Worm (Caenorhabditis elegans) whole organism, late embryonic: Measurements from ENCODE around the gene pes-9.

Source experiments
- C08G9.2 ChIP-seq: sonication (generic microtip); optimal IDR thresholded peaks from 2 replicates; lab custom pipeline; 2016; ENCODE audit warnings: mild to moderate bottlenecking, missing genetic modification characterization, moderate library complexity, missing compliant biosample characterization
- C38D4.7 ChIP-seq: fragments of 200-800 bp; sonication (Bioruptor generic); optimal IDR thresholded peaks from 2 replicates; lab custom pipeline; 2018; ENCODE audit warnings: mild to moderate bottlenecking, missing genetic modification characterization, moderate library complexity, missing compliant biosample characterization
- F13H6.1 ChIP-seq: sonication (generic microtip); optimal IDR thresholded peaks from 2 replicates; lab custom pipeline; 2016; ENCODE audit warnings: missing genetic modification characterization, missing compliant biosample characterization
- K02D7.2 ChIP-seq: sonication (generic microtip); optimal IDR thresholded peaks from 2 replicates; lab custom pipeline; 2017; ENCODE audit warnings: mild to moderate bottlenecking, missing genetic modification characterization, missing compliant biosample characterization
- T23F11.4 ChIP-seq: fragments of 200-800 bp; sonication (Bioruptor generic); optimal IDR thresholded peaks from 2 replicates; lab custom pipeline; 2018; ENCODE audit warnings: mild to moderate bottlenecking, missing genetic modification characterization, missing compliant biosample characterization
- Y22D7AL.16 ChIP-seq: sonication (generic microtip); optimal IDR thresholded peaks from 2 replicates; lab custom pipeline; 2016; ENCODE audit warnings: missing genetic modification characterization, missing compliant biosample characterization
- ahr-1 ChIP-seq: sonication (generic microtip); optimal IDR thresholded peaks from 2 replicates; lab custom pipeline; 2016; ENCODE audit warnings: missing genetic modification characterization, missing compliant biosample characterization
- ceh-18 ChIP-seq: sonication (generic microtip); optimal IDR thresholded peaks from 2 replicates; lab custom pipeline; 2016; ENCODE audit warnings: missing genetic modification characterization, missing compliant biosample characterization
- ceh-19 ChIP-seq: fragments of 200-800 bp; sonication (Bioruptor generic); optimal IDR thresholded peaks from 2 replicates; lab custom pipeline; 2018; ENCODE audit warnings: mild to moderate bottlenecking, missing genetic modification characterization, missing compliant biosample characterization
- ceh-2 ChIP-seq: sonication (generic microtip); optimal IDR thresholded peaks from 2 replicates; lab custom pipeline; 2016; ENCODE audit warnings: missing genotype, missing genetic modification characterization, missing compliant biosample characterization
- ceh-22 ChIP-seq: sonication (generic microtip); optimal IDR thresholded peaks from 2 replicates; lab custom pipeline; 2017; ENCODE audit warnings: missing biosample characterization, missing genetic modification characterization
- ceh-31 ChIP-seq: sonication (generic microtip); optimal IDR thresholded peaks from 2 replicates; lab custom pipeline; 2016; ENCODE audit warnings: missing genetic modification characterization, missing compliant biosample characterization
- ceh-45 ChIP-seq: fragments of 200-800 bp; sonication (Bioruptor generic); IDR thresholded peaks from 2 replicates; pipeline ENCODE4 v1.3.6; 2022; ENCODE audit warnings: missing genetic modification reagents, missing genetic modification characterization, missing compliant biosample characterization
- ceh-48 ChIP-seq: sonication (generic microtip); optimal IDR thresholded peaks from 2 replicates; lab custom pipeline; 2016; ENCODE audit warnings: missing genetic modification characterization, inconsistent platforms, missing compliant biosample characterization
- ceh-6 ChIP-seq: fragments of 200-800 bp; sonication (Bioruptor generic); optimal IDR thresholded peaks from 2 replicates; lab custom pipeline; 2018; ENCODE audit warnings: mild to moderate bottlenecking, missing genetic modification characterization, missing compliant biosample characterization
- elt-2 ChIP-seq: sonication (generic microtip); optimal IDR thresholded peaks from 2 replicates; lab custom pipeline; 2016; ENCODE audit warnings: missing genetic modification reagents, missing genetic modification characterization, missing compliant biosample characterization
- eyg-1 ChIP-seq: sonication (generic microtip); optimal IDR thresholded peaks from 2 replicates; lab custom pipeline; 2016; ENCODE audit warnings: missing genotype, missing genetic modification characterization, missing compliant biosample characterization
- hlh-13 ChIP-seq: fragments of 200-800 bp; sonication (Bioruptor generic); optimal IDR thresholded peaks from 2 replicates; lab custom pipeline; 2018; ENCODE audit warnings: mild to moderate bottlenecking, missing genetic modification characterization, missing compliant biosample characterization
- hlh-8 ChIP-seq: sonication (generic microtip); optimal IDR thresholded peaks from 2 replicates; lab custom pipeline; 2016; ENCODE audit warnings: missing genotype, missing genetic modification characterization, missing compliant biosample characterization
- madf-2 ChIP-seq: sonication (generic microtip); optimal IDR thresholded peaks from 2 replicates; lab custom pipeline; 2017; ENCODE audit warnings: missing genetic modification characterization, missing compliant biosample characterization
- mec-3 ChIP-seq: sonication (generic microtip); optimal IDR thresholded peaks from 2 replicates; lab custom pipeline; 2016; ENCODE audit warnings: borderline replicate concordance, missing genetic modification characterization, missing compliant biosample characterization
- nfya-1 ChIP-seq: sonication (generic microtip); optimal IDR thresholded peaks from 2 replicates; lab custom pipeline; 2017; ENCODE audit warnings: missing genetic modification characterization, mild to moderate bottlenecking, missing compliant biosample characterization, antibody characterized with exemption, moderate library complexity
- nhr-11 ChIP-seq: fragments of 150-350 bp; optimal IDR thresholded peaks from 2 replicates; lab custom pipeline; 2014; ENCODE audit warnings: missing biosample characterization, missing genetic modification characterization
- nhr-232 ChIP-seq: sonication (generic microtip); optimal IDR thresholded peaks from 2 replicates; lab custom pipeline; 2016; ENCODE audit warnings: missing genetic modification characterization, missing compliant biosample characterization
- odd-2 ChIP-seq: sonication (generic microtip); optimal IDR thresholded peaks from 2 replicates; lab custom pipeline; 2017; ENCODE audit warnings: antibody characterized with exemption, mild to moderate bottlenecking, missing genetic modification characterization, missing compliant biosample characterization
- pag-3 ChIP-seq: sonication (generic microtip); optimal IDR thresholded peaks from 2 replicates; lab custom pipeline; 2016; ENCODE audit warnings: missing compliant biosample characterization, missing genetic modification characterization, borderline replicate concordance
- pax-1 ChIP-seq: fragments of 150-350 bp; optimal IDR thresholded peaks from 2 replicates; lab custom pipeline; 2014; ENCODE audit warnings: missing biosample characterization, missing genetic modification characterization
- pha-2 ChIP-seq: sonication (generic microtip); optimal IDR thresholded peaks from 2 replicates; lab custom pipeline; 2017; ENCODE audit warnings: mild to moderate bottlenecking, missing genetic modification characterization, missing compliant biosample characterization
- pha-4 ChIP-seq: fragments of 150-350 bp; optimal IDR thresholded peaks from 2 replicates; lab custom pipeline; 2018; ENCODE audit warnings: missing biosample characterization, missing genetic modification reagents, missing genetic modification characterization
- pqm-1 ChIP-seq: sonication (generic microtip); optimal IDR thresholded peaks from 2 replicates; lab custom pipeline; 2016; ENCODE audit warnings: missing genetic modification characterization, missing compliant biosample characterization
- sox-4 ChIP-seq: sonication (generic microtip); optimal IDR thresholded peaks from 2 replicates; lab custom pipeline; 2017; ENCODE audit warnings: mild to moderate bottlenecking, missing genetic modification characterization, inconsistent platforms, missing compliant biosample characterization
- tbx-7 ChIP-seq: sonication (generic microtip); optimal IDR thresholded peaks from 2 replicates; lab custom pipeline; 2016; ENCODE audit warnings: missing genotype, missing genetic modification characterization, missing compliant biosample characterization
- unc-3 ChIP-seq, 2 experiments: fragments of 200-800 bp in 1 of 2; sonication (Bioruptor generic) in 1 of 2; sonication (generic microtip) in 1 of 2; conservative IDR thresholded peaks in 1 of 2; optimal IDR thresholded peaks in 1 of 2; 2 replicates each; pipeline versions ENCODE4 v1.3.6 to Lab custom; 2016 to 2022; ENCODE audit warnings: missing compliant biosample characterization in 2 of 2, missing genetic modification characterization in 2 of 2, missing genetic modification reagents in 1 of 2
- unc-86 ChIP-seq: sonication (generic microtip); optimal IDR thresholded peaks from 2 replicates; lab custom pipeline; 2016; ENCODE audit warnings: missing genetic modification characterization, missing compliant biosample characterization
- ztf-16 ChIP-seq: sonication (generic microtip); optimal IDR thresholded peaks from 2 replicates; lab custom pipeline; 2017; ENCODE audit warnings: missing genetic modification characterization, missing compliant biosample characterization

The pes-9 gene

DNA sequence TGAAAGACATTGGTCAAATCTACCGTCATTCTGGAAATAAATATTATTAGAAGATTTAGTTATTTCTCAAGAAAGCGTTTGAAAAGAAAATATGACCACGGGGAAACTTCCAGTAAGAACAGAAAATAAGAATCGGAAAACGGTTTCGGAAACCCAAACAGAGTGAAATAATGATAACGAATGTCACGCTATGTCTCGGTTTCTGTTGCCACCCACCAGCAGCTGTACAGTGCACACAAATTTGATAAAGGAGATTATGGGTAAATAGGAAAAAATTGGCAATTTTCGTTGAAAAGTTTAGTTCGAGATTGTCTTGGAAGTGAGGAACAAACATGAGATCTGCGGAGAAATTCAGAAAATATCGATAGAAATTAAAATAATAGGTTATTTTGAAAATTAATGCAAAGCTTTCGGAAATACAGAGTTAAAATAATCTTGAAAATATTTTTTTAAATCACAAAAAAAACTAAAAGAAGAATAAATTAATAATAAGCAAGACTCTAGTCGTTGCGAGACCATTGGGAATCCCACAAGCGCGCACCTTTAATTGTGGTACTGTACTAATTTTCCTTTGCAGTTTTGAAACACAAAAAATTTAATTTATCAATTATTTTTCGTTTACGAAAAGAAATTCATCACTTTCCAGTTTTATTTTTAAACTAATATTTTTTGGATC is at the start of gene pes-9:
pes-9 (minus strand) TSS at position 30 of the 676 bp plus-strand sequence.
- TF ChIP-seq ceh-6 (GFP tag; lab: Kevin White, UChicago) = no peak
- TF ChIP-seq T23F11.4 = no peak
- TF ChIP-seq ceh-19 (GFP tag; lab: Kevin White, UChicago) = no peak
- TF ChIP-seq unc-86 (tag; lab: Kevin White, UChicago) = no peak
- TF ChIP-seq pag-3 (tag; lab: Kevin White, UChicago) = no peak
- no peak for TF ChIP-seq Y22D7AL.16 (tag; lab: Kevin White, UChicago)
- TF ChIP-seq nhr-232 = no peak
- TF ChIP-seq ztf-16 (tag; lab: Kevin White, UChicago) = no peak
- no peak for TF ChIP-seq hlh-13
- no peak for TF ChIP-seq sox-4
- TF ChIP-seq pax-1 (tag; lab: Kevin White, UChicago) = no peak
- TF ChIP-seq ceh-48 (tag; lab: Kevin White, UChicago) = no peak
- no peak for TF ChIP-seq pha-2 (tag; lab: Kevin White, UChicago)
- TF ChIP-seq ceh-18 = no peak
- no peak for TF ChIP-seq odd-2
- no peak for TF ChIP-seq pha-4
- TF ChIP-seq K02D7.2 (tag; lab: Kevin White, UChicago) = no peak

DNA sequence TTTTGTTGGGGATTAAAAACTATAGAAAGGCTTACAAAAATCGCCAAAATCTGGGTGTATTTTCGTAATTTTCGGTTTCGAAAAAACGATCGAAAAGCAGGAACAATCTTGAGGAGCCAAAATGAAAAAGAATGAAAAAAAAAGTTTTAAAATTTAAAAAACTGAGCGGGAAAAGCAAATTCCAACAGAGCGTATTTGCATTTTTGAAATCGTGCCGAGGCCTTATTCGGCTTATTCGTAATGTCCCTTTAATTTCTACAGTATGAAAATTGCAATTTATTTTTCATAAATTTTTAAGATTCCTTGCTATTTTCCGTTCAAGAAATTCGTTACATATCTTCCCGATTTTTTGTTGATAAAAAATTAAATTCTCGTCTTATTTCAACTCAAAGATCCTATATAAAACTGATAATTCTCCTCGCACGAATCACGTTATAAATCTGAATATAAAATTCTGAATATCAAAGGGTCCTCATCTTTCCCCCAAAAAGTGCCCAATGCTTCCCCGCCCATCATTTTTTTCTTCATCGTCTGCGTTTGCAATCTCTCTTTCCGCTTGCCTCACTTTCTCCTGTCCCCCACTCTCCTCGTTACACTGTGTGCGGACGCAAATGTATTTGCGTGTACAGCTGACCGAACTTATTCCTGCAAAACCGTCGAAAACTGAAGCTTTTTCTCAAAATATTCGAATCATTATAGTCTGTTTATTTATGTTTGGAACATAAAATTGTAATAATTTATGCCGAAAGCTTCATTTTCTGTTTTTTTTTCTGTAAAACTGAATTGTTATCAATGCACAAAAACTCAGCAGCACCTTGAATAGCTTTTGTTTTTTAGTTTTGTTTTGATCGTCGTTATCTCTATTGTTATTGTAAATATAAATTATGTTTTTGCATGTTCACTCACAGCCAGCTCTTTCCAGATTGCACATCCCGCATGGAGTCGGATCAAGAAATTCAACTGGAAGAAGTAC is 49.3 kb upstream of the pes-9 start, which contains the start of the genes rfc-1 and pmp-3:
rfc-1 (minus strand) TSS at position 163 of the 973 bp plus-strand sequence.
pmp-3 (plus strand) TSS at position 923 of the 973 bp plus-strand sequence.
- TF ChIP-seq nhr-232 (no peak), hlh-8 (tag; lab: Kevin White, UChicago) (no peak), nfya-1 (tag; lab: Kevin White, UChicago) (peak; percentile 18), hlh-13 (no peak), C08G9.2 (no peak), F13H6.1 (tag; lab: Kevin White, UChicago) (no peak), Y22D7AL.16 (tag; lab: Kevin White, UChicago) (no peak), ceh-31 (peak; percentile 15), tbx-7 (no peak)

DNA sequence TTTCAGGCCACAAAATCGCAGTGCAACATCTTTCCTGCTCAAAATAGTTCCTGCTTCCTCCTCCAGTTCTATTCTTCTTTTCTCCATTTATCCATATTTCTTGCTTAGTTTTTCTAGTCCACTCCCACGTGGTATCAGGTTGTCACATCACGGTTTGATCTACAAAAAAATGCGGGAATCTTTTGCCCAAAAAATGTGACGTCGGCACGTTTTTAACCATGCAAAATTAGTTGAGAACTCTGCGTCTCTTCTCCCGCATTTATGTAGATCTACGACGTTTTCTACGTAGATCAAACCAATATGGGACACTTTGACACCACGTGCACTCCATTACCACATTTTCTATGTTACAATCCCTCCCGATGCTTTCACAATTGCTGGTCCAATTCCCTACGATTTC is 45.2 kb upstream of the pes-9 start:
- TF ChIP-seq ceh-2 (tag; lab: Kevin White, UChicago) = no peak
- no peak for TF ChIP-seq Y22D7AL.16 (tag; lab: Kevin White, UChicago)
- TF ChIP-seq hlh-8 (tag; lab: Kevin White, UChicago) = no peak
- no peak for TF ChIP-seq nhr-232
- no peak for TF ChIP-seq C38D4.7 (GFP tag; lab: Kevin White, UChicago)
- no peak for TF ChIP-seq C08G9.2
- no peak for TF ChIP-seq ceh-22 (tag; lab: Kevin White, UChicago)
- no peak for TF ChIP-seq ceh-45
- no peak for TF ChIP-seq eyg-1 (tag; lab: Kevin White, UChicago)
- TF ChIP-seq pqm-1 (tag; lab: Kevin White, UChicago) = no peak
- no peak for TF ChIP-seq ceh-19 (GFP tag; lab: Kevin White, UChicago)
- TF ChIP-seq mec-3 = no peak
- TF ChIP-seq nhr-11 = no peak

DNA sequence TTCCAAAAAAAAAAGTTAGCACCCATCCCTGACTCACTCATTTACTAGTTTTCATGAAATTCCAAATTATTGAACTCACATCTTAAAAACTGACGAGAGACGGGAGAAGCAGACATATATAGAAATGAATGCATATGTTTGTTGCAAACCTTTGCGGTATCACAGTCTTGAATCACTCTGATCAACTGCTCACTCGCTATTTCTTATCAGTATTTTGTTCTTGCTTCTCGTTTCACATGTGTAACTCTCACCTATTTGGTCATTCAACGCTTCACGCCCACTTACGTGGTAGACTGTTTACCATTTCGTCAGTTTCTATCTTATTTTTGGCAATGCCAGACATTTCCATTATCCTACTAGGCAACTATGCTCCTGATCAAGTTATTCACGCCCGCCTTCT is 43.9 kb upstream of the pes-9 start, which contains the start of gene C54G10.1:
C54G10.1 (plus strand) TSS at position 333 of the 400 bp plus-strand sequence.
- TF ChIP-seq sox-4 (no peak), pag-3 (tag; lab: Kevin White, UChicago) (no peak), madf-2 (tag; lab: Kevin White, UChicago) (no peak), ahr-1 (tag; lab: Kevin White, UChicago) (no peak), C08G9.2 (no peak), nhr-11 (no peak), nhr-232 (no peak), pax-1 (tag; lab: Kevin White, UChicago) (no peak), unc-3 (GFP tag; conservative IDR thresholded peaks at IDR 0.05; lab: Robert Waterston, UW) (no peak), unc-3 (tag; optimal IDR thresholded peaks at IDR 0.05; lab: Kevin White, UChicago) (no peak), elt-2 (tag; lab: Kevin White, UChicago) (no peak), C38D4.7 (GFP tag; lab: Kevin White, UChicago) (no peak)
